Fruit fly (Drosophila melanogaster) whole organism, embryonic: Measurements from ENCODE around the gene CG5928.

ENCODE experiments used
- Ada2b ChIP-seq: fragments of 200-800 bp; sonication (Bioruptor generic); IDR thresholded peaks from 2 replicates; pipeline ENCODE4 v1.3.6; 2022; ENCODE audit warnings: missing biosample characterization, missing genetic modification characterization
- Aef1 ChIP-seq: fragments of 200-800 bp; sonication (Bioruptor generic); IDR thresholded peaks from 3 replicates; pipeline ENCODE4 v1.3.6; 2022; ENCODE audit warnings: missing biosample characterization, missing genetic modification characterization
- CG10321 ChIP-seq: fragments of 200-800 bp; sonication (Bioruptor generic); IDR thresholded peaks from 2 replicates; pipeline ENCODE4 v1.3.6; 2022; ENCODE audit warnings: missing biosample characterization, missing genetic modification characterization
- CG10979 ChIP-seq: fragments of 200-800 bp; sonication (Bioruptor generic); optimal IDR thresholded peaks from 2 replicates; lab custom pipeline; 2018; ENCODE audit warnings: missing biosample characterization, mild to moderate bottlenecking, missing genetic modification characterization, moderate library complexity
- CG11504 ChIP-seq: fragments of 200-800 bp; sonication (Bioruptor generic); optimal IDR thresholded peaks from 3 replicates; lab custom pipeline; 2019; ENCODE audit warnings: missing biosample characterization, mild to moderate bottlenecking, missing genetic modification characterization, moderate library complexity
- CG12659 ChIP-seq: fragments of 200-800 bp; sonication (Bioruptor generic); optimal IDR thresholded peaks from 3 replicates; lab custom pipeline; 2017; ENCODE audit warnings: mild to moderate bottlenecking, missing biosample characterization, missing genetic modification reagents, missing genetic modification characterization
- CG13296 ChIP-seq: fragments of 200-800 bp; sonication (Bioruptor generic); optimal IDR thresholded peaks from 3 replicates; lab custom pipeline; 2018; ENCODE audit warnings: missing biosample characterization, mild to moderate bottlenecking, missing genetic modification characterization
- CG13424 ChIP-seq: fragments of 200-800 bp; sonication (Bioruptor generic); optimal IDR thresholded peaks from 2 replicates; lab custom pipeline; 2019; ENCODE audit warnings: missing biosample characterization, mild to moderate bottlenecking, missing genetic modification characterization, moderate library complexity
- CG1529 ChIP-seq: fragments of 200-800 bp; sonication (Bioruptor generic); optimal IDR thresholded peaks from 3 replicates; lab custom pipeline; 2018; ENCODE audit warnings: missing biosample characterization, missing genetic modification characterization
- CG15696 ChIP-seq: fragments of 200-800 bp; sonication (Bioruptor generic); optimal IDR thresholded peaks from 2 replicates; lab custom pipeline; 2019; ENCODE audit warnings: missing biosample characterization, mild to moderate bottlenecking, missing genetic modification characterization, moderate library complexity
- CG17359 ChIP-seq: fragments of 200-800 bp; sonication (Bioruptor generic); optimal IDR thresholded peaks from 3 replicates; lab custom pipeline; 2018; ENCODE audit warnings: missing biosample characterization, mild to moderate bottlenecking, missing genetic modification characterization, moderate library complexity
- CG17802 ChIP-seq: fragments of 200-800 bp; sonication (Bioruptor generic); optimal IDR thresholded peaks from 2 replicates; lab custom pipeline; 2018; ENCODE audit warnings: missing biosample characterization, mild to moderate bottlenecking, missing genetic modification characterization, moderate library complexity
- CG30403 ChIP-seq: fragments of 200-800 bp; sonication (Bioruptor generic); optimal IDR thresholded peaks from 3 replicates; lab custom pipeline; 2016; ENCODE audit warnings: missing biosample characterization, missing genetic modification characterization
- CG31365 ChIP-seq: fragments of 200-800 bp; sonication (Bioruptor generic); optimal IDR thresholded peaks from 2 replicates; lab custom pipeline; 2018; ENCODE audit warnings: missing biosample characterization, mild to moderate bottlenecking, missing genetic modification characterization
- CG3281 ChIP-seq: fragments of 200-800 bp; sonication (Bioruptor generic); optimal IDR thresholded peaks from 3 replicates; lab custom pipeline; 2017; ENCODE audit warnings: missing biosample characterization, mild to moderate bottlenecking, missing genetic modification characterization
- CG4282 ChIP-seq: fragments of 200-800 bp; sonication (Bioruptor generic); optimal IDR thresholded peaks from 2 replicates; lab custom pipeline; 2016; ENCODE audit warnings: missing biosample characterization, missing genetic modification characterization
- CG4617 ChIP-seq: fragments of 200-800 bp; sonication (Bioruptor generic); optimal IDR thresholded peaks from 3 replicates; lab custom pipeline; 2016; ENCODE audit warnings: missing biosample characterization, missing genetic modification characterization, borderline replicate concordance
- CG4854 ChIP-seq: fragments of 200-800 bp; sonication (Bioruptor generic); optimal IDR thresholded peaks from 2 replicates; lab custom pipeline; 2016; ENCODE audit warnings: missing biosample characterization, missing genetic modification characterization, inconsistent platforms
- CG5245 ChIP-seq: fragments of 200-800 bp; sonication (Bioruptor generic); optimal IDR thresholded peaks from 3 replicates; lab custom pipeline; 2016; ENCODE audit warnings: missing biosample characterization, missing genetic modification characterization
- CG6683 ChIP-seq: fragments of 200-800 bp; sonication (Bioruptor generic); optimal IDR thresholded peaks from 2 replicates; lab custom pipeline; 2017; ENCODE audit warnings: missing biosample characterization, mild to moderate bottlenecking, missing genetic modification characterization, missing genetic modification reagents
- CG6854 ChIP-seq: fragments of 200-800 bp; sonication (Bioruptor generic); optimal IDR thresholded peaks from 3 replicates; lab custom pipeline; 2017; ENCODE audit warnings: missing biosample characterization, mild to moderate bottlenecking, missing genetic modification characterization
- CG7745 ChIP-seq: fragments of 200-800 bp; sonication (Bioruptor generic); optimal IDR thresholded peaks from 2 replicates; lab custom pipeline; 2018; ENCODE audit warnings: missing biosample characterization, mild to moderate bottlenecking, missing genetic modification characterization, moderate library complexity
- CTCF ChIP-seq: fragments of 200-800 bp; sonication (Bioruptor generic); optimal IDR thresholded peaks from 2 replicates; lab custom pipeline; 2017; ENCODE audit warnings: missing biosample characterization, mild to moderate bottlenecking, missing genetic modification characterization, moderate library complexity
- Dip2 ChIP-seq: fragments of 200-800 bp; sonication (Bioruptor generic); IDR thresholded peaks from 2 replicates; pipeline ENCODE4 v1.3.6; 2022; ENCODE audit warnings: missing biosample characterization, missing genetic modification characterization
- Drgx ChIP-seq: fragments of 200-800 bp; sonication (Bioruptor generic); IDR thresholded peaks from 2 replicates; pipeline ENCODE4 v1.3.6; 2022; ENCODE audit warnings: missing biosample characterization, missing genetic modification characterization
- Eip74EF ChIP-seq, 2 experiments: fragments of 200-800 bp in 1 of 2; fragments of >200 bp in 1 of 2; sonication (Bioruptor generic) in 1 of 2; optimal IDR thresholded peaks; 2 replicates each; lab custom pipeline; 2017 to 2019; ENCODE audit warnings: missing biosample characterization in 2 of 2, missing genetic modification characterization in 2 of 2, mild to moderate bottlenecking in 1 of 2, moderate library complexity in 1 of 2
- Hsf ChIP-seq: fragments of 200-800 bp; sonication (Bioruptor generic); optimal IDR thresholded peaks from 3 replicates; lab custom pipeline; 2016; ENCODE audit warnings: missing biosample characterization, missing genetic modification characterization
- MBD-R2 ChIP-seq: fragments of 200-800 bp; sonication (Bioruptor generic); IDR thresholded peaks from 2 replicates; pipeline ENCODE4 v1.3.6; 2022; ENCODE audit warnings: missing biosample characterization, missing genetic modification characterization
- NfI ChIP-seq: fragments of 200-800 bp; sonication (Bioruptor generic); optimal IDR thresholded peaks from 3 replicates; lab custom pipeline; 2018; ENCODE audit warnings: missing biosample characterization, mild to moderate bottlenecking, missing genetic modification characterization, moderate library complexity
- Opbp ChIP-seq: fragments of 200-800 bp; sonication (Bioruptor generic); IDR thresholded peaks from 3 replicates; pipeline ENCODE4 v1.3.6; 2022; ENCODE audit warnings: missing biosample characterization, missing genetic modification characterization; ENCODE audit not compliant: partially characterized antibody
- Optix ChIP-seq: fragments of 200-800 bp; sonication (Bioruptor generic); IDR thresholded peaks from 3 replicates; pipeline ENCODE4 v1.3.6; 2022; ENCODE audit warnings: missing biosample characterization, missing genetic modification characterization
- Sox102F ChIP-seq: fragments of 200-800 bp; sonication (Bioruptor generic); optimal IDR thresholded peaks from 2 replicates; lab custom pipeline; 2018; ENCODE audit warnings: missing biosample characterization, mild to moderate bottlenecking, missing genetic modification characterization, moderate library complexity
- bab2 ChIP-seq: fragments of 200-800 bp; sonication (Bioruptor generic); optimal IDR thresholded peaks from 2 replicates; lab custom pipeline; 2016; ENCODE audit warnings: missing biosample characterization, missing genetic modification characterization
- bsh ChIP-seq, 2 experiments: fragments of 200-800 bp; sonication (Bioruptor generic); optimal IDR thresholded peaks; 2 replicates each; lab custom pipeline; 2017 to 2018; ENCODE audit warnings: mild to moderate bottlenecking in 2 of 2, missing biosample characterization in 2 of 2, missing genetic modification characterization in 2 of 2, moderate library complexity in 1 of 2
- chif ChIP-seq, 2 experiments: fragments of 200-800 bp; sonication (Bioruptor generic); optimal IDR thresholded peaks; 3 replicates each; lab custom pipeline; 2016; ENCODE audit warnings: missing biosample characterization in 2 of 2, missing genetic modification characterization in 2 of 2
- crp ChIP-seq, 2 experiments: fragments of 200-800 bp; sonication (Bioruptor generic); optimal IDR thresholded peaks; 2 replicates in 1 of 2; 3 replicates in 1 of 2; lab custom pipeline; 2017; ENCODE audit warnings: missing biosample characterization in 2 of 2, missing genetic modification characterization in 2 of 2, mild to moderate bottlenecking in 1 of 2, moderate library complexity in 1 of 2
- cwo ChIP-seq: fragments of 200-800 bp; sonication (Bioruptor generic); optimal IDR thresholded peaks from 3 replicates; lab custom pipeline; 2017; ENCODE audit warnings: missing biosample characterization, missing genetic modification characterization, mild to moderate bottlenecking, moderate library complexity, missing genetic modification reagents
- dan ChIP-seq: fragments of 200-800 bp; sonication (Bioruptor generic); IDR thresholded peaks from 2 replicates; pipeline ENCODE4 v1.3.6; 2022; ENCODE audit warnings: missing biosample characterization, missing genetic modification characterization
- dati ChIP-seq: fragments of 200-800 bp; sonication (Bioruptor generic); IDR thresholded peaks from 2 replicates; pipeline ENCODE4 v1.3.6; 2022; ENCODE audit warnings: missing biosample characterization, missing genetic modification characterization
- dimm ChIP-seq: fragments of 200-800 bp; sonication (Bioruptor generic); IDR thresholded peaks from 2 replicates; pipeline ENCODE4 v1.3.6; 2022; ENCODE audit warnings: missing biosample characterization, missing genetic modification characterization
- gsb ChIP-seq: fragments of 200-800 bp; sonication (Bioruptor generic); IDR thresholded peaks from 2 replicates; pipeline ENCODE4 v1.3.6; 2022; ENCODE audit warnings: missing biosample characterization, missing genetic modification characterization
- hb ChIP-seq: fragments of 200-800 bp; sonication (Bioruptor generic); IDR thresholded peaks from 3 replicates; pipeline ENCODE4 v1.3.6; 2022; ENCODE audit warnings: missing biosample characterization, missing genetic modification characterization; ENCODE audit not compliant: partially characterized antibody
- jumu ChIP-seq: fragments of 200-800 bp; sonication (Bioruptor generic); optimal IDR thresholded peaks from 3 replicates; lab custom pipeline; 2016; ENCODE audit warnings: missing biosample characterization, missing genetic modification characterization
- nmo ChIP-seq: fragments of 200-800 bp; sonication (Bioruptor generic); optimal IDR thresholded peaks from 2 replicates; lab custom pipeline; 2018; ENCODE audit warnings: missing biosample characterization, mild to moderate bottlenecking, missing genetic modification characterization, moderate library complexity
- p53 ChIP-seq: fragments of 200-800 bp; sonication (Bioruptor generic); optimal IDR thresholded peaks from 2 replicates; lab custom pipeline; 2016; ENCODE audit warnings: missing biosample characterization, missing genetic modification characterization
- sima ChIP-seq: fragments of 200-800 bp; sonication (Bioruptor generic); optimal IDR thresholded peaks from 2 replicates; lab custom pipeline; 2016; ENCODE audit warnings: missing biosample characterization, missing genetic modification characterization
- sr ChIP-seq: fragments of 200-800 bp; sonication (Bioruptor generic); IDR thresholded peaks from 3 replicates; pipeline ENCODE4 v1.3.6; 2022; ENCODE audit warnings: missing biosample characterization, missing genetic modification characterization
- stc ChIP-seq: fragments of 200-800 bp; sonication (Bioruptor generic); IDR thresholded peaks from 2 replicates; pipeline ENCODE4 v1.3.6; 2022; ENCODE audit warnings: missing biosample characterization, missing genetic modification characterization
- tap ChIP-seq: fragments of 200-800 bp; optimal IDR thresholded peaks from 3 replicates; lab custom pipeline; 2019; ENCODE audit warnings: missing biosample characterization, mild to moderate bottlenecking, missing genetic modification characterization, moderate library complexity
- vfl ChIP-seq: fragments of 200-800 bp; sonication (Bioruptor generic); optimal IDR thresholded peaks from 2 replicates; lab custom pipeline; 2016; ENCODE audit warnings: missing biosample characterization, missing genetic modification characterization

Gene CG5928

dm6 chrX:6059135-6059824 lies 8.5 kb upstream of the CG5928 start (continued):
- TF ChIP-seq tap (tag; lab: Kevin White, UChicago) (no peak), hb (no peak), CG6854 (GFP tag; lab: Kevin White, UChicago) (no peak), Optix (0 out of 3 replicates have a peak, but pooled peaks have one; percentile 42), CG4854 (GFP tag; lab: Kevin White, UChicago) (no peak), NfI (GFP tag; lab: Kevin White, UChicago) (no peak), CG11504 (tag; lab: Kevin White, UChicago) (peak; percentile 57), vfl (GFP tag; lab: Kevin White, UChicago) (no peak), sr (no peak), crp (GFP tag; optimal IDR thresholded peaks at IDR 0.05; lab: Kevin White, UChicago) (no peak), CG4282 (GFP tag; lab: Kevin White, UChicago) (no peak), Aef1 (peak; percentile 40; the same call in 1 of the 3 replicates), dati (GFP tag; lab: Robert Waterston, UW) (no peak), nmo (GFP tag; lab: Kevin White, UChicago) (peak; percentile 14), dan (GFP tag; lab: Robert Waterston, UW) (no peak), Dip2 (GFP tag; lab: Robert Waterston, UW) (no peak), CG13296 (GFP tag; lab: Kevin White, UChicago) (no peak), bsh (GFP tag; optimal IDR thresholded peaks at IDR 0.05; lab: Kevin White, UChicago) (peak in 1 of 2 experiments; percentile 48), CG5245 (GFP tag; lab: Kevin White, UChicago) (peak; percentile 27), Eip74EF (GFP tag; optimal IDR thresholded peaks at IDR 0.05; lab: Kevin White, UChicago) (no peak), stc (GFP tag; lab: Robert Waterston, UW) (peak; percentile 49; the same call in 1 of the 2 replicates), Opbp (no peak), CG30403 (GFP tag; lab: Kevin White, UChicago) (peak; percentile 17), CG31365 (tag; lab: Kevin White, UChicago) (no peak), jumu (no peak), CTCF (no peak), bab2 (GFP tag; lab: Kevin White, UChicago) (no peak), Hsf (no peak), CG6683 (GFP tag; lab: Kevin White, UChicago) (no peak), CG3281 (GFP tag; lab: Kevin White, UChicago) (no peak), CG17802 (tag; lab: Kevin White, UChicago) (no peak), CG7745 (tag; lab: Kevin White, UChicago) (no peak), CG17359 (peak; percentile 62), gsb (GFP tag; lab: Robert Waterston, UW) (no peak), Sox102F (GFP tag; lab: Kevin White, UChicago) (peak; percentile 67), CG1529 (GFP tag; lab: Kevin White, UChicago) (no peak), CG4617 (GFP tag; lab: Kevin White, UChicago) (no peak), chif (GFP tag; optimal IDR thresholded peaks at IDR 0.05; lab: Kevin White, UChicago) (peak in 1 of 2 experiments; percentile 2), CG12659 (GFP tag; lab: Kevin White, UChicago) (no peak), CG13424 (tag; lab: Kevin White, UChicago) (peak; percentile 11), CG15696 (no peak), MBD-R2 (GFP tag; lab: Robert Waterston, UW) (no peak), Drgx (peak; percentile 65; the same call in 1 of the 2 replicates), dimm (GFP tag; lab: Robert Waterston, UW) (peak; percentile 42; the same call in 1 of the 2 replicates), CG10979 (peak; percentile 36), sima (GFP tag; lab: Kevin White, UChicago) (no peak), p53 (GFP tag; lab: Kevin White, UChicago) (no peak), Ada2b (GFP tag; lab: Robert Waterston, UW) (no peak), CG10321 (GFP tag; lab: Robert Waterston, UW) (no peak), cwo (GFP tag; lab: Kevin White, UChicago) (no peak)
